Worm (Caenorhabditis elegans) whole organism, young adult: ENCODE data around the gene ser-2.

ENCODE experiments used
- B0019.2 ChIP-seq: fragments of 200-800 bp; sonication (Bioruptor generic); conservative IDR thresholded peaks from 2 replicates; pipeline ENCODE4 v1.3.6; 2022; ENCODE audit warnings: missing genetic modification reagents, missing genetic modification characterization, missing compliant biosample characterization
- B0035.1 ChIP-seq: sonication (generic microtip); optimal IDR thresholded peaks from 2 replicates; lab custom pipeline; 2016; ENCODE audit warnings: missing genetic modification characterization, mild to moderate bottlenecking, missing compliant biosample characterization, missing genotype, missing genetic modification reagents
- B0336.3 ChIP-seq: fragments of 200-800 bp; sonication (Bioruptor generic); IDR thresholded peaks from 2 replicates; pipeline ENCODE4 v1.3.6; 2022; ENCODE audit warnings: missing genetic modification characterization, missing compliant biosample characterization
- D2030.7 ChIP-seq: fragments of 200-800 bp; sonication (Bioruptor generic); IDR thresholded peaks from 2 replicates; pipeline ENCODE4 v1.3.6; 2022; ENCODE audit warnings: missing genetic modification reagents, missing genetic modification characterization, missing compliant biosample characterization
- F23B12.7 ChIP-seq: sonication (generic microtip); optimal IDR thresholded peaks from 2 replicates; lab custom pipeline; 2017; ENCODE audit warnings: missing genetic modification characterization, mild to moderate bottlenecking, missing compliant biosample characterization, antibody characterized with exemption, moderate library complexity; ENCODE audit not compliant: insufficient read depth
- F57C9.4 ChIP-seq: sonication (generic microtip); optimal IDR thresholded peaks from 2 replicates; lab custom pipeline; 2017; ENCODE audit warnings: mild to moderate bottlenecking, missing genetic modification characterization, missing compliant biosample characterization
- K11D2.4 ChIP-seq: fragments of 200-800 bp; sonication (Bioruptor generic); IDR thresholded peaks from 2 replicates; pipeline ENCODE4 v1.3.6; 2022; ENCODE audit warnings: missing genetic modification reagents, missing genetic modification characterization, missing compliant biosample characterization
- K12H6.12 ChIP-seq: fragments of 200-800 bp; sonication (Bioruptor generic); optimal IDR thresholded peaks from 2 replicates; lab custom pipeline; 2018; ENCODE audit warnings: mild to moderate bottlenecking, missing genetic modification characterization, missing compliant biosample characterization
- T26A5.8 ChIP-seq: sonication (generic microtip); optimal IDR thresholded peaks from 2 replicates; lab custom pipeline; 2016; ENCODE audit warnings: missing genetic modification characterization, missing compliant biosample characterization
- Y53F4B.3 ChIP-seq: fragments of 200-800 bp; sonication (Bioruptor generic); IDR thresholded peaks from 2 replicates; pipeline ENCODE4 v1.3.6; 2022; ENCODE audit warnings: missing genetic modification reagents, missing genetic modification characterization, missing compliant biosample characterization
- Y56A3A.18 ChIP-seq: fragments of 200-800 bp; sonication (Bioruptor generic); IDR thresholded peaks from 2 replicates; pipeline ENCODE4 v1.3.6; 2022; ENCODE audit warnings: missing genetic modification reagents, missing genetic modification characterization, missing compliant biosample characterization
- Y67H2A.10 ChIP-seq: fragments of 200-800 bp; sonication (Bioruptor generic); conservative IDR thresholded peaks from 2 replicates; pipeline ENCODE4 v1.3.6; 2022; ENCODE audit warnings: missing genetic modification reagents, missing genetic modification characterization, missing compliant biosample characterization
- atf-7 ChIP-seq: sonication (generic microtip); optimal IDR thresholded peaks from 2 replicates; lab custom pipeline; 2017; ENCODE audit warnings: mild to moderate bottlenecking, missing genetic modification characterization, missing compliant biosample characterization
- attf-3 ChIP-seq: fragments of 200-800 bp; sonication (Bioruptor generic); conservative IDR thresholded peaks from 2 replicates; pipeline ENCODE4 v1.3.6; 2022; ENCODE audit warnings: missing genetic modification reagents, missing genetic modification characterization, missing compliant biosample characterization
- egl-44 ChIP-seq: fragments of 200-800 bp; sonication (Bioruptor generic); IDR thresholded peaks from 2 replicates; pipeline ENCODE4 v1.3.6; 2022; ENCODE audit warnings: missing genetic modification reagents, missing genetic modification characterization, missing compliant biosample characterization
- ekl-4 ChIP-seq: fragments of 200-800 bp; sonication (Bioruptor generic); IDR thresholded peaks from 2 replicates; pipeline ENCODE4 v1.3.6; 2022; ENCODE audit warnings: missing genetic modification reagents, missing genetic modification characterization, missing compliant biosample characterization
- fkh-3 ChIP-seq: sonication (generic microtip); optimal IDR thresholded peaks from 2 replicates; lab custom pipeline; 2016; ENCODE audit warnings: mild to moderate bottlenecking, missing genetic modification characterization, missing compliant biosample characterization
- hlh-12 ChIP-seq: sonication (generic microtip); optimal IDR thresholded peaks from 2 replicates; lab custom pipeline; 2016; ENCODE audit warnings: missing genetic modification characterization, missing compliant biosample characterization
- hlh-26 ChIP-seq: fragments of 200-800 bp; sonication (Bioruptor generic); conservative IDR thresholded peaks from 2 replicates; pipeline ENCODE4 v1.3.6; 2022; ENCODE audit warnings: missing genetic modification reagents, missing genetic modification characterization, missing compliant biosample characterization
- hmg-20 ChIP-seq: fragments of 200-800 bp; sonication (Bioruptor generic); IDR thresholded peaks from 2 replicates; pipeline ENCODE4 v1.3.6; 2022; ENCODE audit warnings: missing genetic modification reagents, missing genetic modification characterization, missing compliant biosample characterization
- hsf-1 ChIP-seq: fragments of 200-800 bp; sonication (Bioruptor generic); IDR thresholded peaks from 2 replicates; pipeline ENCODE4 v1.3.6; 2022; ENCODE audit warnings: missing genetic modification reagents, missing genetic modification characterization, missing compliant biosample characterization
- lin-35 ChIP-seq, 3 experiments: fragments of 150-350 bp in 2 of 3; sonication (generic microtip) in 1 of 3; optimal IDR thresholded peaks; 2 replicates each; lab custom pipeline; 2014 to 2018; ENCODE audit warnings: missing biosample characterization in 3 of 3, missing genetic modification characterization in 3 of 3, missing genetic modification reagents in 3 of 3
- madf-10 ChIP-seq: sonication (generic microtip); optimal IDR thresholded peaks from 2 replicates; lab custom pipeline; 2016; ENCODE audit warnings: mild to moderate bottlenecking, missing genetic modification characterization, missing compliant biosample characterization
- madf-8 ChIP-seq: fragments of 200-800 bp; sonication (Bioruptor generic); conservative IDR thresholded peaks from 2 replicates; pipeline ENCODE4 v1.3.6; 2022; ENCODE audit warnings: missing genetic modification reagents, missing genetic modification characterization, missing compliant biosample characterization
- mcd-1 ChIP-seq: fragments of 200-800 bp; sonication (Bioruptor generic); IDR thresholded peaks from 2 replicates; pipeline ENCODE4 v1.3.6; 2022; ENCODE audit warnings: missing genetic modification reagents, missing genetic modification characterization, missing compliant biosample characterization
- mes-4 ChIP-seq: sonication (generic microtip); optimal IDR thresholded peaks from 2 replicates; lab custom pipeline; 2016; ENCODE audit warnings: missing genotype, missing genetic modification characterization, missing compliant biosample characterization
- nfya-2 ChIP-seq: fragments of 200-800 bp; sonication (Bioruptor generic); IDR thresholded peaks from 2 replicates; pipeline ENCODE4 v1.3.6; 2022; ENCODE audit warnings: missing genetic modification reagents, missing genetic modification characterization, missing compliant biosample characterization
- nfyb-1 ChIP-seq: fragments of 200-800 bp; sonication (Bioruptor generic); IDR thresholded peaks from 2 replicates; pipeline ENCODE4 v1.3.6; 2022; ENCODE audit warnings: missing genetic modification reagents, missing genetic modification characterization, missing compliant biosample characterization
- nhr-80 ChIP-seq: sonication (generic microtip); optimal IDR thresholded peaks from 2 replicates; lab custom pipeline; 2016; ENCODE audit warnings: missing genetic modification characterization, missing compliant biosample characterization
- pha-4 ChIP-seq: fragments of 150-350 bp; sonication (generic microtip); optimal IDR thresholded peaks from 2 replicates; lab custom pipeline; 2014; ENCODE audit warnings: missing biosample characterization, missing genetic modification reagents, missing genetic modification characterization
- rec-8 ChIP-seq, 2 experiments: sonication (generic microtip); optimal IDR thresholded peaks; 2 replicates each; lab custom pipeline; 2016; ENCODE audit warnings: mild to moderate bottlenecking in 2 of 2, missing genetic modification characterization in 2 of 2, missing genetic modification reagents in 2 of 2, missing genotype in 2 of 2, missing biosample characterization in 1 of 2, missing compliant biosample characterization in 1 of 2, moderate library complexity in 1 of 2
- repo-1 ChIP-seq: sonication (generic microtip); optimal IDR thresholded peaks from 2 replicates; lab custom pipeline; 2017; ENCODE audit warnings: mild to moderate bottlenecking, missing genetic modification characterization, missing compliant biosample characterization
- sdz-38 ChIP-seq: sonication (generic microtip); optimal IDR thresholded peaks from 2 replicates; lab custom pipeline; 2016; ENCODE audit warnings: missing genotype, missing genetic modification characterization, missing compliant biosample characterization
- snpc-3.4 ChIP-seq: sonication (generic microtip); optimal IDR thresholded peaks from 2 replicates; lab custom pipeline; 2017; ENCODE audit warnings: missing genetic modification characterization, mild to moderate bottlenecking, missing compliant biosample characterization, antibody characterized with exemption, moderate library complexity, missing genotype, missing genetic modification reagents
- somi-1 ChIP-seq: fragments of 200-800 bp; sonication (Bioruptor generic); optimal IDR thresholded peaks from 2 replicates; lab custom pipeline; 2018; ENCODE audit warnings: mild to moderate bottlenecking, missing genetic modification characterization, missing compliant biosample characterization
- unc-130 ChIP-seq: sonication (generic microtip); optimal IDR thresholded peaks from 2 replicates; lab custom pipeline; 2016; ENCODE audit warnings: missing genetic modification reagents, missing genetic modification characterization, missing compliant biosample characterization
- zfh-2 ChIP-seq: fragments of 200-800 bp; sonication (Bioruptor generic); conservative IDR thresholded peaks from 2 replicates; pipeline ENCODE4 v1.3.6; 2022; ENCODE audit warnings: missing genetic modification reagents, missing genetic modification characterization, missing compliant biosample characterization
- zim-3 ChIP-seq: sonication (generic microtip); optimal IDR thresholded peaks from 2 replicates; lab custom pipeline; 2017; ENCODE audit warnings: mild to moderate bottlenecking, missing genetic modification characterization, moderate library complexity, missing compliant biosample characterization
- ztf-26 ChIP-seq: sonication (generic microtip); optimal IDR thresholded peaks from 2 replicates; lab custom pipeline; 2017; ENCODE audit warnings: missing genetic modification characterization, missing compliant biosample characterization
- ztf-28 ChIP-seq: fragments of 200-800 bp; sonication (Bioruptor generic); IDR thresholded peaks from 2 replicates; pipeline ENCODE4 v1.3.6; 2022; ENCODE audit warnings: missing genetic modification reagents, missing genetic modification characterization, missing compliant biosample characterization
- ztf-3 ChIP-seq: fragments of 200-800 bp; sonication (Bioruptor generic); optimal IDR thresholded peaks from 2 replicates; lab custom pipeline; 2018; ENCODE audit warnings: mild to moderate bottlenecking, missing genetic modification characterization, missing compliant biosample characterization

ser-2 gene

DNA sequence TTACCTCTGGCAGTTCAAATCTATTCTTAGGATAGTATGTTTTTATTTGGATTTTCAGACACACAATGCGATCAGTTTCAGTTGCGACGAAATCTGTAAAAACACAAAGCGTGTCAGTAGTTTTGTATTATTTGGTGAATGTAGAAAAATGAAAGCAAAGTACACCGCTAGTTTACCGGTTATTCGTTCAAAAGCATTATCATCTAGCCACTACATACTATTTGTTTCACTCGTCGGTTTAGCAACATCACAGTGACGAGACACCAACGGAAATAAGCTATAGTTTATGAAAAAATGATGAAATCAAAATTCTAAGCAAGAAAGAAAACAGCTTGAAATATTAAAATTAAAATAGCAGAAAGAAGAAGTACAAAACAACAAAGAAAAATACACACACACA lies 32.1 kb downstream of the ser-2 start:
- TF ChIP-seq zim-3 (tag; lab: Kevin White, UChicago), result no peak
- no peak for TF ChIP-seq D2030.7 (GFP tag; lab: Robert Waterston, UW)
- no peak for TF ChIP-seq mes-4
- no peak for TF ChIP-seq nfya-2
- TF ChIP-seq sdz-38 (tag; lab: Kevin White, UChicago), result no peak
- no peak for TF ChIP-seq hsf-1 (GFP tag; lab: Robert Waterston, UW)
- TF ChIP-seq egl-44 (GFP tag; lab: Robert Waterston, UW), result no peak
- TF ChIP-seq ztf-28 (GFP tag; lab: Robert Waterston, UW), result no peak
- TF ChIP-seq B0035.1 (tag; lab: Kevin White, UChicago), result no peak
- TF ChIP-seq somi-1 (GFP tag; lab: Kevin White, UChicago), result no peak
- TF ChIP-seq lin-35 (GFP tag; optimal IDR thresholded peaks at IDR 0.05; lab: Kevin White, UChicago), result no peak
- no peak for TF ChIP-seq nhr-80
- TF ChIP-seq F57C9.4 (tag; lab: Kevin White, UChicago), result no peak
- no peak for TF ChIP-seq hmg-20
- TF ChIP-seq pha-4 (tag; lab: Kevin White, UChicago), result no peak
- no peak for TF ChIP-seq repo-1 (tag; lab: Kevin White, UChicago)

DNA sequence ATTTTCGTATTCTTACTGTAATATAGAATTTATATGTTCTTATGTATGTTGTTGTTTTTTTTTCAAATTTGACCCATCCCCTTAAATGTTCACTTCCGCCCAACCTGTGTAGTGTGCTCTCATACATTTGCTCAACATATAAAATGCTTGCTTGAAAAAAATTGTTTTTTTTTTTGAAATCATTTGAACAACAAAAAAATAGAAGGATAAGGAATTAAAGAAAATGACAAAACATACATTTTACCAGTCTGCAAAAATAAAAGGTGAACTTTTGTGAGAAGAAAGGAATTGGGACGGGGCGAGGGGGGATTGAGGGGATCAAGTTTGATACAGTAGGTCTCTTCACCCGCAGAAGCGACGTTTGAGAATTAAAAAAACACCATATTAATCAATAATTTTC lies 34.3 kb downstream of the ser-2 start:
- TF ChIP-seq madf-10 (tag; lab: Kevin White, UChicago), result no peak
- TF ChIP-seq Y67H2A.10 (GFP tag; lab: Robert Waterston, UW), result no peak
- no peak for TF ChIP-seq ztf-3 (GFP tag; lab: Kevin White, UChicago)
- no peak for TF ChIP-seq F23B12.7 (tag; lab: Kevin White, UChicago)
- TF ChIP-seq rec-8 (tag; optimal IDR thresholded peaks at IDR 0.05; lab: Kevin White, UChicago), result no peak
- no peak for TF ChIP-seq K12H6.12 (tag; lab: Kevin White, UChicago)
- TF ChIP-seq K11D2.4 (GFP tag; lab: Robert Waterston, UW), result no peak
- TF ChIP-seq Y53F4B.3 (GFP tag; lab: Robert Waterston, UW), result no peak
- TF ChIP-seq B0336.3, result no peak
- no peak for TF ChIP-seq F57C9.4 (tag; lab: Kevin White, UChicago)
- TF ChIP-seq hlh-12 (tag; lab: Kevin White, UChicago), result no peak
- TF ChIP-seq unc-130 (GFP tag; lab: Kevin White, UChicago), result no peak
- no peak for TF ChIP-seq madf-8 (GFP tag; lab: Robert Waterston, UW)
- no peak for TF ChIP-seq zfh-2 (GFP tag; lab: Robert Waterston, UW)
- no peak for TF ChIP-seq attf-3 (GFP tag; lab: Robert Waterston, UW)
- TF ChIP-seq ekl-4 (GFP tag; lab: Robert Waterston, UW), result no peak
- TF ChIP-seq snpc-3.4 (tag; lab: Kevin White, UChicago), result no peak
- TF ChIP-seq ztf-26 (tag; lab: Kevin White, UChicago), result no peak
- no peak for TF ChIP-seq mcd-1 (GFP tag; lab: Robert Waterston, UW)
- no peak for TF ChIP-seq B0019.2

DNA sequence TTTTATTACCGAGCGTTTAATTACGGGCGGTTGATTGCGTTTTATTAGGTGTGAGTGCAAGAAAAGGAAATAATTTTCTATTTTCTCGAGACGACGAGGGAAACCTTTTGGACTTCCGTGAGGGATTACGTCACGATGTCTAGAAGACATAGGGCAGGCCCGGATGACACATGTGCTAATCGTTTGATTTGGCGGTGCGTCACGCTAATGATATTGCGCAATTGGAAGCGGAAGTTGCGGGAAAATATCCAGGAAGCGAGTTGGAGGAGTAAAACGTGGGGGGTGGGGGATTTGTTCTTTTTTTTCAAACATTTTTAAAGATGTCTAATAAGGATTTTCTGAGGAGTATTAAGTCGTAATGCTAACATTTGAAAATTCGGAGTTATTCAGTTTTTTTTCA lies 38.2 kb downstream of the ser-2 start:
- TF ChIP-seq B0035.1 (tag; lab: Kevin White, UChicago) (no peak), T26A5.8 (no peak), Y56A3A.18 (GFP tag; lab: Robert Waterston, UW) (no peak), fkh-3 (tag; lab: Kevin White, UChicago) (no peak), nfyb-1 (GFP tag; lab: Robert Waterston, UW) (no peak), hlh-26 (GFP tag; lab: Robert Waterston, UW) (no peak), atf-7 (tag; lab: Kevin White, UChicago) (no peak)
